Fruit fly (Drosophila melanogaster) whole organism, embryonic: ENCODE data around the gene CG5665.

Experiments used
- Ada2b ChIP-seq: fragments of 200-800 bp; sonication (Bioruptor generic); IDR thresholded peaks from 2 replicates; pipeline ENCODE4 v1.3.6; 2022; ENCODE audit warnings: missing biosample characterization, missing genetic modification characterization
- Aef1 ChIP-seq: fragments of 200-800 bp; sonication (Bioruptor generic); IDR thresholded peaks from 3 replicates; pipeline ENCODE4 v1.3.6; 2022; ENCODE audit warnings: missing biosample characterization, missing genetic modification characterization
- CG10209 ChIP-seq: fragments of 200-800 bp; sonication (Bioruptor generic); optimal IDR thresholded peaks from 3 replicates; lab custom pipeline; 2017; ENCODE audit warnings: missing biosample characterization, mild to moderate bottlenecking, missing genetic modification characterization, missing genetic modification reagents
- CG10321 ChIP-seq: fragments of 200-800 bp; sonication (Bioruptor generic); IDR thresholded peaks from 2 replicates; pipeline ENCODE4 v1.3.6; 2022; ENCODE audit warnings: missing biosample characterization, missing genetic modification characterization
- CG10431 ChIP-seq: fragments of 200-800 bp; sonication (Bioruptor generic); optimal IDR thresholded peaks from 3 replicates; lab custom pipeline; 2018; ENCODE audit warnings: missing biosample characterization, mild to moderate bottlenecking, missing genetic modification characterization
- CG11085 ChIP-seq: fragments of 200-800 bp; sonication (Bioruptor generic); IDR thresholded peaks from 2 replicates; pipeline ENCODE4 v1.3.6; 2022; ENCODE audit warnings: missing biosample characterization, missing genetic modification characterization
- CG12219 ChIP-seq: fragments of 200-800 bp; sonication (Bioruptor generic); optimal IDR thresholded peaks from 3 replicates; lab custom pipeline; 2018; ENCODE audit warnings: missing biosample characterization, mild to moderate bottlenecking, missing genetic modification characterization
- CG13424 ChIP-seq: fragments of 200-800 bp; sonication (Bioruptor generic); optimal IDR thresholded peaks from 2 replicates; lab custom pipeline; 2019; ENCODE audit warnings: missing biosample characterization, mild to moderate bottlenecking, missing genetic modification characterization, moderate library complexity
- CG15514 ChIP-seq: fragments of 200-800 bp; sonication (Bioruptor generic); optimal IDR thresholded peaks from 3 replicates; lab custom pipeline; 2017; ENCODE audit warnings: missing biosample characterization, missing genetic modification characterization, mild to moderate bottlenecking, moderate library complexity, missing genetic modification reagents
- CG17802 ChIP-seq: fragments of 200-800 bp; sonication (Bioruptor generic); optimal IDR thresholded peaks from 2 replicates; lab custom pipeline; 2018; ENCODE audit warnings: missing biosample characterization, mild to moderate bottlenecking, missing genetic modification characterization, moderate library complexity
- CG18764 ChIP-seq: fragments of 200-800 bp; sonication (Bioruptor generic); optimal IDR thresholded peaks from 3 replicates; lab custom pipeline; 2016; ENCODE audit warnings: missing biosample characterization, missing genetic modification characterization
- CG31224 ChIP-seq: fragments of 200-800 bp; sonication (Bioruptor generic); IDR thresholded peaks from 2 replicates; pipeline ENCODE4 v1.3.6; 2022; ENCODE audit warnings: missing biosample characterization, missing genetic modification characterization
- CG3281 ChIP-seq: fragments of 200-800 bp; sonication (Bioruptor generic); optimal IDR thresholded peaks from 3 replicates; lab custom pipeline; 2017; ENCODE audit warnings: missing biosample characterization, mild to moderate bottlenecking, missing genetic modification characterization
- CG33213 ChIP-seq: fragments of 200-800 bp; sonication (Bioruptor generic); optimal IDR thresholded peaks from 3 replicates; lab custom pipeline; 2016; ENCODE audit warnings: missing biosample characterization, missing genetic modification characterization
- CG34224 ChIP-seq: fragments of 200-800 bp; sonication (Bioruptor generic); IDR thresholded peaks from 3 replicates; pipeline ENCODE4 v1.3.6; 2022; ENCODE audit warnings: missing biosample characterization, missing genetic modification characterization; ENCODE audit not compliant: partially characterized antibody
- CG3995 ChIP-seq: fragments of 200-800 bp; sonication (Bioruptor generic); optimal IDR thresholded peaks from 3 replicates; lab custom pipeline; 2016; ENCODE audit warnings: missing biosample characterization, missing genetic modification characterization
- CG4404 ChIP-seq: fragments of 200-800 bp; sonication (Bioruptor generic); IDR thresholded peaks from 2 replicates; pipeline ENCODE4 v1.3.6; 2022; ENCODE audit warnings: missing biosample characterization, missing genetic modification characterization
- CG6683 ChIP-seq: fragments of 200-800 bp; sonication (Bioruptor generic); optimal IDR thresholded peaks from 2 replicates; lab custom pipeline; 2017; ENCODE audit warnings: missing biosample characterization, mild to moderate bottlenecking, missing genetic modification characterization, missing genetic modification reagents
- CG7839 ChIP-seq: fragments of 200-800 bp; sonication (Bioruptor generic); optimal IDR thresholded peaks from 3 replicates; lab custom pipeline; 2018; ENCODE audit warnings: missing biosample characterization, mild to moderate bottlenecking, missing genetic modification characterization, moderate library complexity
- CG8478 ChIP-seq: fragments of >200 bp; optimal IDR thresholded peaks from 2 replicates; lab custom pipeline; 2018
- Dip2 ChIP-seq: fragments of 200-800 bp; sonication (Bioruptor generic); IDR thresholded peaks from 2 replicates; pipeline ENCODE4 v1.3.6; 2022; ENCODE audit warnings: missing biosample characterization, missing genetic modification characterization
- Doc3 ChIP-seq: fragments of 200-800 bp; sonication (Bioruptor generic); IDR thresholded peaks from 3 replicates; pipeline ENCODE4 v1.3.6; 2022; ENCODE audit warnings: missing biosample characterization, missing genetic modification characterization; ENCODE audit not compliant: partially characterized antibody
- Ets65A ChIP-seq: fragments of 200-800 bp; sonication (Bioruptor generic); peaks from one replicate; lab custom pipeline; 2016; ENCODE audit warnings: missing biosample characterization, missing genetic modification characterization
- Ets97D ChIP-seq: fragments of 200-800 bp; sonication (Bioruptor generic); optimal IDR thresholded peaks from 3 replicates; lab custom pipeline; 2016; ENCODE audit warnings: missing biosample characterization, missing genetic modification characterization
- Fer1 ChIP-seq: fragments of 200-800 bp; sonication (Bioruptor generic); optimal IDR thresholded peaks from 2 replicates; lab custom pipeline; 2017; ENCODE audit warnings: missing biosample characterization, mild to moderate bottlenecking, missing genetic modification characterization
- Hey ChIP-seq: fragments of 200-800 bp; sonication (Bioruptor generic); optimal IDR thresholded peaks from 3 replicates; lab custom pipeline; 2018; ENCODE audit warnings: missing biosample characterization, mild to moderate bottlenecking, missing genetic modification characterization
- MTF-1 ChIP-seq: fragments of 200-800 bp; sonication (Bioruptor generic); optimal IDR thresholded peaks from 2 replicates; lab custom pipeline; 2018; ENCODE audit warnings: missing biosample characterization, mild to moderate bottlenecking, missing genetic modification characterization, borderline replicate concordance
- Meics ChIP-seq: fragments of 200-800 bp; sonication (Bioruptor generic); optimal IDR thresholded peaks from 2 replicates; lab custom pipeline; 2017; ENCODE audit warnings: missing biosample characterization, mild to moderate bottlenecking, missing genetic modification characterization
- Rfx ChIP-seq: fragments of 200-800 bp; sonication (Bioruptor generic); IDR thresholded peaks from 2 replicates; pipeline ENCODE4 v1.3.6; 2022; ENCODE audit warnings: missing biosample characterization, missing genetic modification characterization
- Sry-β ChIP-seq: fragments of 200-800 bp; sonication (Bioruptor generic); optimal IDR thresholded peaks from 2 replicates; lab custom pipeline; 2018; ENCODE audit warnings: missing biosample characterization, mild to moderate bottlenecking, missing genetic modification characterization, moderate library complexity
- Sry-δ ChIP-seq: fragments of 200-800 bp; sonication (Bioruptor generic); optimal IDR thresholded peaks from 2 replicates; lab custom pipeline; 2016; ENCODE audit warnings: missing biosample characterization, missing genetic modification characterization
- Trl ChIP-seq, 3 experiments: fragments of >200 bp in 2 of 3; fragments of 200-800 bp in 1 of 3; sonication (Bioruptor generic) in 1 of 3; optimal IDR thresholded peaks; 2 replicates in 1 of 3; 3 replicates in 2 of 3; lab custom pipeline; 2016 to 2017; ENCODE audit warnings: missing biosample characterization in 1 of 3, missing genetic modification characterization in 1 of 3
- Xbp1 ChIP-seq: fragments of 200-800 bp; sonication (Bioruptor generic); optimal IDR thresholded peaks from 3 replicates; lab custom pipeline; 2016; ENCODE audit warnings: missing biosample characterization, mild to moderate bottlenecking, missing genetic modification characterization
- amos ChIP-seq: fragments of 200-800 bp; sonication (Bioruptor generic); IDR thresholded peaks from 2 replicates; pipeline ENCODE4 v1.3.6; 2022; ENCODE audit warnings: missing biosample characterization, missing genetic modification characterization; ENCODE audit not compliant: partially characterized antibody
- ase ChIP-seq: fragments of 200-800 bp; sonication (Bioruptor generic); IDR thresholded peaks from 3 replicates; pipeline ENCODE4 v1.3.6; 2022; ENCODE audit warnings: missing biosample characterization, missing genetic modification characterization
- dimm ChIP-seq: fragments of 200-800 bp; sonication (Bioruptor generic); IDR thresholded peaks from 2 replicates; pipeline ENCODE4 v1.3.6; 2022; ENCODE audit warnings: missing biosample characterization, missing genetic modification characterization
- ewg ChIP-seq: fragments of 200-800 bp; sonication (Bioruptor generic); optimal IDR thresholded peaks from 3 replicates; lab custom pipeline; 2017; ENCODE audit warnings: mild to moderate bottlenecking, missing biosample characterization, missing genetic modification reagents, missing genetic modification characterization
- ken ChIP-seq: fragments of 200-800 bp; sonication (Bioruptor generic); IDR thresholded peaks from 3 replicates; pipeline ENCODE4 v1.3.6; 2022; ENCODE audit warnings: missing biosample characterization, missing genetic modification characterization
- klu ChIP-seq: fragments of 200-800 bp; sonication (Bioruptor generic); IDR thresholded peaks from 2 replicates; pipeline ENCODE4 v1.3.6; 2022; ENCODE audit warnings: missing biosample characterization, missing genetic modification characterization
- kni ChIP-seq: fragments of 200-800 bp; sonication (Bioruptor generic); optimal IDR thresholded peaks from 3 replicates; lab custom pipeline; 2017; ENCODE audit warnings: mild to moderate bottlenecking, missing biosample characterization, missing genetic modification reagents, missing genetic modification characterization
- mirr ChIP-seq: fragments of 200-800 bp; sonication (Bioruptor generic); optimal IDR thresholded peaks from 3 replicates; lab custom pipeline; 2018; ENCODE audit warnings: missing biosample characterization, mild to moderate bottlenecking, missing genetic modification characterization
- p53 ChIP-seq: fragments of 200-800 bp; sonication (Bioruptor generic); optimal IDR thresholded peaks from 2 replicates; lab custom pipeline; 2016; ENCODE audit warnings: missing biosample characterization, missing genetic modification characterization
- sc ChIP-seq, 3 experiments: fragments of >200 bp in 2 of 3; fragments of 200-800 bp in 1 of 3; sonication (Bioruptor generic) in 1 of 3; optimal IDR thresholded peaks; 2 replicates in 2 of 3; 3 replicates in 1 of 3; lab custom pipeline; 2017; ENCODE audit warnings: mild to moderate bottlenecking in 1 of 3, missing biosample characterization in 1 of 3, missing genetic modification characterization in 1 of 3, missing genetic modification reagents in 1 of 3
- sim ChIP-seq: fragments of 200-800 bp; sonication (Bioruptor generic); IDR thresholded peaks from 2 replicates; pipeline ENCODE4 v1.3.6; 2022; ENCODE audit warnings: missing biosample characterization, missing genetic modification characterization
- stc ChIP-seq: fragments of 200-800 bp; sonication (Bioruptor generic); IDR thresholded peaks from 2 replicates; pipeline ENCODE4 v1.3.6; 2022; ENCODE audit warnings: missing biosample characterization, missing genetic modification characterization
- toy ChIP-seq: fragments of 200-800 bp; sonication (Bioruptor generic); IDR thresholded peaks from 2 replicates; pipeline ENCODE4 v1.3.6; 2022; ENCODE audit warnings: missing biosample characterization, missing genetic modification characterization
- vfl ChIP-seq: fragments of 200-800 bp; sonication (Bioruptor generic); optimal IDR thresholded peaks from 2 replicates; lab custom pipeline; 2016; ENCODE audit warnings: missing biosample characterization, missing genetic modification characterization
- yki ChIP-seq: fragments of >200 bp; optimal IDR thresholded peaks from 3 replicates; lab custom pipeline; 2018
- z ChIP-seq: fragments of 200-800 bp; sonication (Bioruptor generic); IDR thresholded peaks from 3 replicates; pipeline ENCODE4 v1.3.6; 2022; ENCODE audit warnings: missing biosample characterization, missing genetic modification characterization

Gene CG5665

dm6 chr3L:20375878-20376563, 17.7 kb downstream of the CG5665 start, which contains the start of the genes Ide and RhoBTB (continued):
- no peak for TF ChIP-seq CG10321
- no peak for TF ChIP-seq yki
- TF ChIP-seq ewg, result peak; percentile 74
- peak; percentile 64 for TF ChIP-seq CG31224 (GFP tag; lab: Robert Waterston, UW)
- peak; percentile 84 for TF ChIP-seq CG11085
- peak; percentile 86 for TF ChIP-seq Rfx (GFP tag; lab: Robert Waterston, UW)
- 0 out of 2 replicates have a peak, but pooled peaks have one; percentile 10 for TF ChIP-seq amos
- peak; percentile 23; the same call in 1 of the 2 replicates for TF ChIP-seq stc (GFP tag; lab: Robert Waterston, UW)
- TF ChIP-seq kni (GFP tag; lab: Kevin White, UChicago), result peak; percentile 68
- TF ChIP-seq Trl (optimal IDR thresholded peaks at IDR 0.05; lab: Kevin White, UChicago), result peak in 1 of 2 experiments; percentile 23
- peak; percentile 86 for TF ChIP-seq Trl (GFP tag; optimal IDR thresholded peaks at IDR 0.05; lab: Kevin White, UChicago)
- TF ChIP-seq Sry-δ (GFP tag; lab: Kevin White, UChicago), result peak; percentile 66
- TF ChIP-seq z (GFP tag; lab: Robert Waterston, UW), result no peak
- peak; percentile 36 for TF ChIP-seq CG10431 (GFP tag; lab: Kevin White, UChicago)
- TF ChIP-seq CG17802 (tag; lab: Kevin White, UChicago), result peak; percentile 25
- TF ChIP-seq Fer1, result peak; percentile 60
- peak; percentile 40 for TF ChIP-seq CG12219 (GFP tag; lab: Kevin White, UChicago)
- peak; percentile 79 for TF ChIP-seq CG10209
- TF ChIP-seq CG18764, result no peak
- TF ChIP-seq CG34224, result no peak
- TF ChIP-seq Aef1 (GFP tag; lab: Robert Waterston, UW), result peak; percentile 78
- TF ChIP-seq MTF-1 (GFP tag; lab: Kevin White, UChicago), result no peak
- TF ChIP-seq Meics, result peak; percentile 71
- TF ChIP-seq Xbp1 (GFP tag; lab: Kevin White, UChicago), result peak; percentile 88
- peak; percentile 31; the same call in 1 of the 2 replicates for TF ChIP-seq Dip2
- peak; percentile 73 for TF ChIP-seq klu (GFP tag; lab: Robert Waterston, UW)
- TF ChIP-seq CG6683 (GFP tag; lab: Kevin White, UChicago), result peak; percentile 6
- TF ChIP-seq Doc3 (GFP tag; lab: Robert Waterston, UW), result no peak
- TF ChIP-seq toy (GFP tag; lab: Robert Waterston, UW), result 0 out of 2 replicates have a peak, but pooled peaks have one; percentile 21
- TF ChIP-seq CG7839 (tag; lab: Kevin White, UChicago), result peak; percentile 85
- peak; percentile 99 for TF ChIP-seq CG3995 (GFP tag; lab: Kevin White, UChicago)
- TF ChIP-seq p53, result peak; percentile 68
- peak; percentile 80 for TF ChIP-seq CG3281
- TF ChIP-seq CG4404 (GFP tag; lab: Robert Waterston, UW), result peak; percentile 75
- peak; percentile 10 for TF ChIP-seq CG8478 (lab: Kevin White, UChicago)
- TF ChIP-seq ase, result peak; percentile 44; the same call in 2 of the 3 replicates
- TF ChIP-seq CG15514 (GFP tag; lab: Kevin White, UChicago), result peak; percentile 98
- peak; percentile 87 for TF ChIP-seq CG13424 (tag; lab: Kevin White, UChicago)
- TF ChIP-seq Sry-β (GFP tag; lab: Kevin White, UChicago), result no peak
- TF ChIP-seq Ets65A (GFP tag; lab: Kevin White, UChicago), result peak; percentile 99
- peak; percentile 46; the same call in 1 of the 3 replicates for TF ChIP-seq ken (GFP tag; lab: Robert Waterston, UW)
- no peak for TF ChIP-seq sc (optimal IDR thresholded peaks at IDR 0.05; lab: Kevin White, UChicago)
- peak; percentile 26 for TF ChIP-seq sc (GFP tag; optimal IDR thresholded peaks at IDR 0.05; lab: Kevin White, UChicago)
- no peak for TF ChIP-seq mirr (GFP tag; lab: Kevin White, UChicago)
- TF ChIP-seq vfl, result peak; percentile 81
- no peak for TF ChIP-seq Hey (tag; lab: Kevin White, UChicago)
- TF ChIP-seq sim (GFP tag; lab: Robert Waterston, UW), result no peak
- TF ChIP-seq Ada2b (GFP tag; lab: Robert Waterston, UW), result peak; percentile 55; the same call in 1 of the 2 replicates
- TF ChIP-seq CG33213 (GFP tag; lab: Kevin White, UChicago), result peak; percentile 81
- peak; percentile 87 for TF ChIP-seq Ets97D (GFP tag; lab: Kevin White, UChicago)
- peak; percentile 47; the same call in 1 of the 2 replicates for TF ChIP-seq dimm (GFP tag; lab: Robert Waterston, UW)
